Worm (Caenorhabditis elegans): Measurements from ENCODE around the gene kcmf-1.

DNA sequence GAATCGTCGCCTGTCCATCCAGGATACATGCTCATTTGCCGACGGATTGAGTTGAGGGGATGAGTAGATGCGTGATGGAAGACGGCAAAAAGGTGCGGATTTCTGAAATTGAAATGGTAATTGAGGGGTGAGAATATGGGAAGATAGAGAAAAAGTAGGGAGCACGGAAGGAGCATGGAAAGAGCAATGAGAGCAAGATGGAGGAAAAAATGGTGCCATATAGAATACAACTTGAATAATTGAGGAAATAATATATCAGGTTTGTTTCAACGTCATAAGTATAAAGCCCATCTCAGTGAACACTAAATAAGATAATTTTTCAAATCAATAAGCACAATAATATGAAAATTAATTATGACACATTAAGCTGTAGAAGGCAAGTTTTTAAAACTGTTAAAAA, 45.9 kb upstream of the kcmf-1 start, which contains the start of gene mab-5:
- no peak for TF ChIP-seq fkh-10 (GFP tag; optimal IDR thresholded peaks at IDR 0.05)
- TF ChIP-seq fax-1 (tag; optimal IDR thresholded peaks at IDR 0.05) = no peak
- no peak for TF ChIP-seq unc-86 (tag; optimal IDR thresholded peaks at IDR 0.05)
- no peak for TF ChIP-seq tbx-7 (tag; optimal IDR thresholded peaks at IDR 0.05)
- TF ChIP-seq ceh-19 (GFP tag; optimal IDR thresholded peaks at IDR 0.05) = no peak
- TF ChIP-seq dve-1 (tag; optimal IDR thresholded peaks at IDR 0.05) = no peak
- no peak for TF ChIP-seq ceh-24 (tag; optimal IDR thresholded peaks at IDR 0.05)
- TF ChIP-seq sox-2 (GFP tag; IDR thresholded peaks at IDR 0.05) = no peak
- no peak for TF ChIP-seq elt-2 (tag; optimal IDR thresholded peaks at IDR 0.05)
- no peak for TF ChIP-seq ama-1 (optimal IDR thresholded peaks at IDR 0.05)
